Worm (Caenorhabditis elegans): Measurements from ENCODE around the gene srx-77.

Gene srx-77

ce11 chrV:4665651-4666050 is 2.9 kb downstream of the srx-77 start, which contains the start of gene srx-73:
Gene srx-73, minus strand, starts transcription at chrV:4665751.
- TF ChIP-seq nhr-77 (tag; optimal IDR thresholded peaks at IDR 0.05) (no peak), nhr-12 (tag; optimal IDR thresholded peaks at IDR 0.05) (no peak), mbf-1 (tag; optimal IDR thresholded peaks at IDR 0.05) (no peak), ceh-16 (tag; optimal IDR thresholded peaks at IDR 0.05) (no peak), ama-1 (optimal IDR thresholded peaks at IDR 0.05) (no peak), Y55F3AM.14 (GFP tag; optimal IDR thresholded peaks at IDR 0.05) (no peak), dmd-4 (tag; optimal IDR thresholded peaks at IDR 0.05) (no peak)

DNA sequence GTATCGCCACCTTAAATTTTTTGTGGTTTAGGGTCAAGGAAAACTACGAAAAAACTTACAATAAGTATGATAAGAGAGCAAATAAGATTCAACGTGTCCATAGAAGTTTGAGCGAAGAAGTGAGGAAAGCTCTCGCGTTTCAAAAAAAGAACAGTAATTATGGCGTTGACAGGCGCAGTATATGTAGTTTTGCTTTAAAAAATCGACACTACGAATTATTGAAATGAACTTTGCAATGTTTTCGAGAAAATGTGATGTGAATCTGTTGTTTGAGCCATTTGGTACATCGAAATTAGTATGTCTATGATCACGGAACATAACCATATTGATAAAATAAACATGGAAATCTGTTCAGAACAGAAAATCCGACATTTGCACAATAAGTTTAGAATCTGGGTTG is 6.1 kb downstream of the srx-77 start, which contains the start of gene srx-74:
Gene srx-74, minus strand, starts transcription at position 101 of the 400 bp plus-strand sequence.
- TF ChIP-seq nhr-25 (tag; optimal IDR thresholded peaks at IDR 0.05) (no peak), lsy-2 (tag; optimal IDR thresholded peaks at IDR 0.05) (no peak), F13H6.1 (tag; optimal IDR thresholded peaks at IDR 0.05) (no peak), ztf-11 (tag; optimal IDR thresholded peaks at IDR 0.05) (no peak), snpc-4 (tag; optimal IDR thresholded peaks at IDR 0.05) (no peak), unc-62 (GFP tag; optimal IDR thresholded peaks at IDR 0.05) (no peak), peb-1 (tag; optimal IDR thresholded peaks at IDR 0.05) (no peak)

ce11 chrV:4655175-4655574 is 13.4 kb downstream of the srx-77 start, which contains the start of gene F41F3.9:
Gene F41F3.9, plus strand, starts transcription at chrV:4655475.
- no peak for TF ChIP-seq fos-1 (tag; optimal IDR thresholded peaks at IDR 0.05)
- TF ChIP-seq ceh-16 (tag; optimal IDR thresholded peaks at IDR 0.05) = no peak
- no peak for TF ChIP-seq Y55F3AM.14 (GFP tag; optimal IDR thresholded peaks at IDR 0.05)
- TF ChIP-seq nhr-10 (tag; optimal IDR thresholded peaks at IDR 0.05) = no peak
- no peak for TF ChIP-seq unc-39 (tag; optimal IDR thresholded peaks at IDR 0.05)
- TF ChIP-seq dmd-4 (tag; optimal IDR thresholded peaks at IDR 0.05) = no peak
- TF ChIP-seq nhr-6 (tag; optimal IDR thresholded peaks at IDR 0.05) = no peak
- TF ChIP-seq zag-1 (tag; optimal IDR thresholded peaks at IDR 0.05) = no peak
- TF ChIP-seq nhr-21 (tag; optimal IDR thresholded peaks at IDR 0.05) = no peak
- TF ChIP-seq nhr-129 (tag; optimal IDR thresholded peaks at IDR 0.05) = no peak
- no peak for TF ChIP-seq mdl-1 (tag; optimal IDR thresholded peaks at IDR 0.05)

- no peak for TF ChIP-seq aly-2 (tag; optimal IDR thresholded peaks at IDR 0.05)
- no peak for TF ChIP-seq sma-3 (GFP tag; optimal IDR thresholded peaks at IDR 0.05)
- TF ChIP-seq dmd-4 (tag; optimal IDR thresholded peaks at IDR 0.05) = no peak
- no peak for TF ChIP-seq nhr-23 (tag; optimal IDR thresholded peaks at IDR 0.05)
- no peak for TF ChIP-seq ztf-11 (tag; optimal IDR thresholded peaks at IDR 0.05)
- TF ChIP-seq alr-1 (tag; optimal IDR thresholded peaks at IDR 0.05) = no peak
- no peak for TF ChIP-seq nhr-25 (tag; optimal IDR thresholded peaks at IDR 0.05)
- TF ChIP-seq nhr-6 (tag; optimal IDR thresholded peaks at IDR 0.05) = no peak
- no peak for TF ChIP-seq nhr-77 (tag; optimal IDR thresholded peaks at IDR 0.05)
- TF ChIP-seq nhr-237 (tag; optimal IDR thresholded peaks at IDR 0.05) = no peak
- no peak for TF ChIP-seq F13H6.1 (tag; optimal IDR thresholded peaks at IDR 0.05)
- TF ChIP-seq crh-2 (tag; optimal IDR thresholded peaks at IDR 0.05) = no peak
- no peak for TF ChIP-seq blmp-1 (tag; optimal IDR thresholded peaks at IDR 0.05; ENCODE audit: insufficient read depth)
These were observed 14.5 kb downstream of the srx-77 start, which contains the start of the genes col-139 and F41F3.1 for ce11 chrV:4653871-4654605. Gene col-139, minus strand, starts transcription at chrV:4653971. Gene F41F3.1, plus strand, starts transcription at chrV:4654555.

- TF ChIP-seq ceh-82 (tag; optimal IDR thresholded peaks at IDR 0.05) (no peak), lin-11 (tag; optimal IDR thresholded peaks at IDR 0.05) (no peak), Y55F3AM.14 (GFP tag; optimal IDR thresholded peaks at IDR 0.05) (peak; percentile 50), blmp-1 (tag; optimal IDR thresholded peaks at IDR 0.05; ENCODE audit: insufficient read depth) (no peak), ZK546.5 (tag; optimal IDR thresholded peaks at IDR 0.05) (no peak), sma-9 (GFP tag; optimal IDR thresholded peaks at IDR 0.05) (no peak), sma-9 (tag; optimal IDR thresholded peaks at IDR 0.05) (no peak), elt-1 (tag; optimal IDR thresholded peaks at IDR 0.05) (no peak), nhr-77 (tag; optimal IDR thresholded peaks at IDR 0.05) (no peak)
These were observed 15.4 kb downstream of the srx-77 start for ce11 chrV:4653093-4653492.

Measured in whole organism, L2 larva.